Worm (Caenorhabditis elegans) whole organism, L3 larva: ENCODE data around the gene chil-13.

Source experiments
- aly-2 ChIP-seq: fragments of 150-350 bp; optimal IDR thresholded peaks from 2 replicates; lab custom pipeline; 2014; ENCODE audit warnings: missing biosample characterization, missing genetic modification characterization
- ama-1 ChIP-seq: fragments of 150-350 bp; optimal IDR thresholded peaks from 2 replicates; lab custom pipeline; 2018
- ceh-28 ChIP-seq: fragments of 150-350 bp; optimal IDR thresholded peaks from 2 replicates; lab custom pipeline; 2014; ENCODE audit warnings: missing biosample characterization, missing genetic modification reagents, missing genetic modification characterization
- elt-2 ChIP-seq: sonication (generic microtip); optimal IDR thresholded peaks from 2 replicates; lab custom pipeline; 2016; ENCODE audit warnings: missing genetic modification reagents, mild to moderate bottlenecking, missing genetic modification characterization, missing compliant biosample characterization
- fos-1 ChIP-seq: fragments of 150-350 bp; optimal IDR thresholded peaks from 2 replicates; lab custom pipeline; 2014; ENCODE audit warnings: missing biosample characterization, missing genetic modification characterization
- pha-4 ChIP-seq: fragments of 150-350 bp; optimal IDR thresholded peaks from 2 replicates; lab custom pipeline; 2014; ENCODE audit warnings: missing biosample characterization, missing genetic modification reagents, missing genetic modification characterization
- pqm-1 ChIP-seq: fragments of 150-350 bp; optimal IDR thresholded peaks from 2 replicates; lab custom pipeline; 2017; ENCODE audit warnings: missing biosample characterization, missing genetic modification characterization, inconsistent platforms
- sea-2 ChIP-seq: fragments of 150-350 bp; sonication (generic microtip); optimal IDR thresholded peaks from 4 replicates; lab custom pipeline; 2014; ENCODE audit warnings: missing biosample characterization, missing genetic modification reagents, missing genetic modification characterization
- unc-62 ChIP-seq: fragments of 150-350 bp; sonication (generic microtip); optimal IDR thresholded peaks from 4 replicates; lab custom pipeline; 2014; ENCODE audit warnings: missing biosample characterization, missing genetic modification reagents, missing genetic modification characterization

DNA sequence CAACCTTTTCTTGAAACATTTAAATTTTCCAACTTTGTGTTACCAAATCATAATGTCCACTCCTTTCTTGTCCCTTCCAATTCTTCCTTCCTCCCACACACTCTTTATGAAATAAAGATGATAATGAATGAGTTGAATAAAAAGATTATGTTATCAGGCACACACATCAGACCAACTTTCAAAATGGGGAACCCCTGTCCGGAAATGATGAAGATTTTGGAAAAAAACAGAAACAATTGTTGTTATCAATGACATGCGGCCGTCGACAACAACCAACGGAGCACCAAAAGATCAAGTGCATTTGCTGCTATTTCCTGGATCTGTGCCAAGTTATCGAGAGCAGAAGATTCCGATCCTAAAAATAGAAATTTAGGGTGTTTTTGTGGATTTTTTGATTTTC, 45.2 kb upstream of the chil-13 start:
- peak; percentile 71 for TF ChIP-seq pqm-1 (tag; lab: Kevin White, UChicago)
- TF ChIP-seq fos-1: no peak
- no peak for TF ChIP-seq unc-62 (GFP tag; lab: Kevin White, UChicago)
- TF ChIP-seq ama-1 (lab: Kevin White, UChicago): no peak
- peak; percentile 72 for TF ChIP-seq elt-2
- no peak for TF ChIP-seq ceh-28 (tag; lab: Kevin White, UChicago)
- no peak for TF ChIP-seq aly-2
- TF ChIP-seq pha-4 (tag; lab: Kevin White, UChicago): no peak
- no peak for TF ChIP-seq sea-2 (GFP tag; lab: Kevin White, UChicago)
